Fruit fly (Drosophila melanogaster): ENCODE data around the gene RhoGEF64C.

Gene RhoGEF64C

DNA sequence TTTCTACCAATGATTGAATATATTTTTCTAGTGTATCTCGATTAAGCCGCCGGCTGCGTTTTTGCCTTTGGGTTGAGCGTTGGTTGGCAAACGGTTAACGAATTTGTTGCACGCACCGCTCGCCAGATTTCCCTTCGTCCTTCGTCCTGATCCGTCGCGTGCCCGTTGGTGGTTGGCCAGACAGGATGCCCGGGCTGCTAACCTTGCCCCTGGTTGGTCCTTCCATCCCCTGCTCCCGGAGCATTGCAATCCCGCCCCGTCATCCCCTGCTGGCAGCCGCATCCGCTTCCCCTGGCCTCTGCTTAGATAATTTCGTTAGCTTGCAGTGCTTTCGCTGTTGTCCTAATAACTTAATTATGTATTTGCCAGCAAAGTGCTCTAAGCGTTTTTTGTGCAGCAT lies 150.8 kb downstream of the RhoGEF64C start:
- TF ChIP-seq CG12605 (GFP tag; IDR thresholded peaks at IDR 0.05) (no peak), CG15710 (tag; optimal IDR thresholded peaks at IDR 0.05) (no peak), CG10348 (GFP tag; IDR thresholded peaks at IDR 0.05) (no peak)

DNA sequence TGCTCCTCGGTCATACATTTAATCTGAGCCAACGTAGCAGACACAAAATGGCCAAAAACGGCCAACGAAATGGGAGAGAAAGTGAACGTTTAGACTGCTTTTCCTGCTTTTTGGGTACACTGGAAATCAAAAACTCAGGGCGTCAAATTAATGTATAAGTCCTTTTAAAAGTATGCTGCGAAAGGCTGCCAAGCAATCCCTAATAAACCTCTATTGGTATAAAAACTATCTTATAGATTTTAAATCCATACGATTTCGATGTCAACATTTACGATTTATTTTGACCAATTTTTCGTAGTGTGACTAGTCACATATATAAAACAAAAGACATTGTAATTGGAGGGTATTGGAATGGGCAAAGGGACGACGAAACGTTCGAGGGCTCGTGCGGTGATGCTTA lies 152.2 kb downstream of the RhoGEF64C start:
- TF ChIP-seq rn (GFP tag; IDR thresholded peaks at IDR 0.05): no peak
- no peak for TF ChIP-seq gl (tag; optimal IDR thresholded peaks at IDR 0.05)
- no peak for TF ChIP-seq CG12605 (GFP tag; IDR thresholded peaks at IDR 0.05)
- no peak for TF ChIP-seq D1 (tag; optimal IDR thresholded peaks at IDR 0.05)
- no peak for TF ChIP-seq Pif1B (GFP tag; optimal IDR thresholded peaks at IDR 0.05)
- no peak for TF ChIP-seq CG34367 (tag; optimal IDR thresholded peaks at IDR 0.05)
- no peak for TF ChIP-seq CG8301 (tag; optimal IDR thresholded peaks at IDR 0.05)
- TF ChIP-seq CG14655 (GFP tag; optimal IDR thresholded peaks at IDR 0.05): no peak
